Worm (Caenorhabditis elegans): ENCODE data around the gene R144.3.
"Not testable (repeated sequence)": the region's sequence is repeated elsewhere in the genome, so short reads cannot be mapped to it uniquely, and the experiment has no call there.

DNA sequence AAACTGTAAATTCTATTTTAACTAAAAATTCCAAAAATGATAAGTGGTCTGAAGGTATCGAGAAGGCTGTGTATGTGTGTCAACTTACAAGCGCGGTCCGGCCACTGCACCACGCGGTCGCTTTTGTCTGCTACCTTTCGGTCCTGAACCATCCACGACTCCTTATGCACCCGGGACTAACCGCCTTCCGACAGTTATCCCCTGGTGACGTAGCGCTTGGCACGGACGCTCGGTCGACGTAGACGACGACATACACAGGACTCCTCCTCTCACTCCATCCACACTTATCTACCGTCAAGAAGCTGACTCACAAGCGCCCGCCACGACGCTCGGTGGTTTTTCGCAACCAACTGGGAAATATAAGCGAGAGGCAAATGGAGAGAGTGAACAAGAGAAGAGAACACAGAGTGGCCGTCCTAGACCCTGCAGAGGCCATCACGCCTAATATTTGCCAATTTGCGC, 9.6 kb downstream of the R144.3 start:
- TF ChIP-seq hmg-4 (GFP tag; optimal IDR thresholded peaks at IDR 0.05) (peak; percentile 97), sea-1 (GFP tag; conservative IDR thresholded peaks at IDR 0.05) (peak; percentile 87), hmbx-1 (tag; optimal IDR thresholded peaks at IDR 0.05) (peak; percentile 69), tra-4 (tag; optimal IDR thresholded peaks at IDR 0.05) (peak; percentile 83)
- TF ChIP-seq ama-1 (optimal IDR thresholded peaks at IDR 0.05): not testable (repeated sequence)
